Fruit fly (Drosophila melanogaster) whole organism, prepupa: ENCODE measurements around the gene CG43402.

Source experiments
- Met ChIP-seq: fragments of 200-800 bp; sonication (Bioruptor generic); optimal IDR thresholded peaks from 3 replicates; lab custom pipeline; 2016; ENCODE audit warnings: missing biosample characterization, missing genetic modification characterization
- acj6 ChIP-seq: fragments of 200-800 bp; sonication (Bioruptor generic); optimal IDR thresholded peaks from 3 replicates; lab custom pipeline; 2016; ENCODE audit warnings: missing biosample characterization, missing genetic modification characterization
- dac ChIP-seq: fragments of 200-800 bp; sonication (Bioruptor generic); optimal IDR thresholded peaks from 2 replicates; lab custom pipeline; 2017; ENCODE audit warnings: missing biosample characterization, mild to moderate bottlenecking, missing genetic modification characterization
- fd85E ChIP-seq: fragments of 200-800 bp; sonication (Bioruptor generic); optimal IDR thresholded peaks from 3 replicates; lab custom pipeline; 2016; ENCODE audit warnings: missing biosample characterization, missing genetic modification characterization
- fkh ChIP-seq: fragments of 200-800 bp; sonication (Bioruptor generic); optimal IDR thresholded peaks from 3 replicates; lab custom pipeline; 2017; ENCODE audit warnings: missing biosample characterization, mild to moderate bottlenecking, missing genetic modification characterization, moderate library complexity

dm6 chr2L:1393611-1394010 is 48.8 kb upstream of the CG43402 start:
- TF ChIP-seq fd85E (GFP tag; lab: Kevin White, UChicago) = no peak
- TF ChIP-seq fkh (GFP tag; lab: Kevin White, UChicago) = no peak
- TF ChIP-seq dac (GFP tag; lab: Kevin White, UChicago) = no peak
- TF ChIP-seq acj6 (GFP tag; lab: Kevin White, UChicago) = no peak
- peak; percentile 19 for TF ChIP-seq Met (GFP tag; lab: Kevin White, UChicago)
